Fruit fly (Drosophila melanogaster): ENCODE results near the gene Remo.

Gene Remo

DNA sequence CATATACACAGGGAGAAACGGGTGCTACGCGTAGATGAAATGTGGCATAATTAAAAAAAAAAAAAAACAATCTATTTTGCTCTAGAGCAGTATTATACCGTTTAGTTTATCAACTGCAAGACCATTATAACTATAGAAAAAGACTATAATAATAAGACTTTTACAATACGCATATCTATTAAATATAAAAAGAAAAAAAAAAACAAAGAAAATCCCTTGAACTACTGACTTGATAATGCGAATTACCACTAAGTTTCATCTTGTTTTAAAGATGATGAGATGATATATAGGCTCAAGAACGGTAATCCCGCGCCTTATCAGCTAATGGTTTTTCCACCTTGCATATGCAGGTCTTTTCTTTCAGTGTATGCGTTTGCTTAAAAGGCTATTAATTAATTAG is 19.3 kb downstream of the Remo start (continued):
- TF ChIP-seq Drgx (GFP tag; IDR thresholded peaks at IDR 0.05) (no peak), grau (tag; optimal IDR thresholded peaks at IDR 0.05) (peak; percentile 38), CG17829 (tag; optimal IDR thresholded peaks at IDR 0.05) (no peak), Sox102F (GFP tag; optimal IDR thresholded peaks at IDR 0.05) (peak; percentile 42), Hsf (GFP tag; optimal IDR thresholded peaks at IDR 0.05) (no peak), CG7271 (tag; optimal IDR thresholded peaks at IDR 0.05) (no peak), NK7.1 (GFP tag; optimal IDR thresholded peaks at IDR 0.05) (no peak), CG7745 (tag; optimal IDR thresholded peaks at IDR 0.05) (no peak), Mes4 (GFP tag; optimal IDR thresholded peaks at IDR 0.05) (no peak), nau (GFP tag; optimal IDR thresholded peaks at IDR 0.05) (no peak), yki (optimal IDR thresholded peaks at IDR 0.05) (no peak), ro (GFP tag; IDR thresholded peaks at IDR 0.05) (no peak), GATAe (GFP tag; conservative IDR thresholded peaks at IDR 0.05) (no peak), CG1647 (GFP tag; optimal IDR thresholded peaks at IDR 0.05) (no peak), ken (GFP tag; IDR thresholded peaks at IDR 0.05) (no peak), ewg (GFP tag; optimal IDR thresholded peaks at IDR 0.05) (no peak), aop (GFP tag; IDR thresholded peaks at IDR 0.05) (no peak), corto (GFP tag; optimal IDR thresholded peaks at IDR 0.05) (no peak), CG17912 (GFP tag; optimal IDR thresholded peaks at IDR 0.05) (no peak), CG30020 (tag; optimal IDR thresholded peaks at IDR 0.05) (no peak), CG12769 (tag; optimal IDR thresholded peaks at IDR 0.05) (no peak), chm (GFP tag; IDR thresholded peaks at IDR 0.05) (no peak), grn (GFP tag; optimal IDR thresholded peaks at IDR 0.05) (no peak), Antp (GFP tag; optimal IDR thresholded peaks at IDR 0.05) (no peak), Kr (GFP tag; optimal IDR thresholded peaks at IDR 0.05) (no peak), Nf-YB (GFP tag; optimal IDR thresholded peaks at IDR 0.05) (no peak), CG8944 (GFP tag; optimal IDR thresholded peaks at IDR 0.05) (no peak), Dek (tag; optimal IDR thresholded peaks at IDR 0.05) (no peak), CG9727 (GFP tag; optimal IDR thresholded peaks at IDR 0.05) (peak; percentile 18), bbx (GFP tag; IDR thresholded peaks at IDR 0.05; ENCODE audit: partially characterized antibody) (no peak), Aef1 (GFP tag; IDR thresholded peaks at IDR 0.05) (no peak), al (GFP tag; IDR thresholded peaks at IDR 0.05) (no peak), CG14860 (GFP tag; IDR thresholded peaks at IDR 0.05; ENCODE audit: partially characterized antibody) (no peak), sob (GFP tag; IDR thresholded peaks at IDR 0.05) (no peak), Poxn (GFP tag; IDR thresholded peaks at IDR 0.05) (no peak), pnt (GFP tag; optimal IDR thresholded peaks at IDR 0.05) (no peak), CG15696 (tag; optimal IDR thresholded peaks at IDR 0.05) (no peak), TFAM (GFP tag; optimal IDR thresholded peaks at IDR 0.05) (no peak), dan (GFP tag; IDR thresholded peaks at IDR 0.05) (no peak), CG30403 (GFP tag; optimal IDR thresholded peaks at IDR 0.05) (peak; percentile 43), CG11456 (GFP tag; IDR thresholded peaks at IDR 0.05) (no peak), CG7839 (tag; optimal IDR thresholded peaks at IDR 0.05) (peak; percentile 58), Usf (GFP tag; optimal IDR thresholded peaks at IDR 0.05) (no peak), amos (GFP tag; IDR thresholded peaks at IDR 0.05; ENCODE audit: partially characterized antibody) (no peak), Hr3 (GFP tag; optimal IDR thresholded peaks at IDR 0.05) (peak; percentile 46), CG16779 (GFP tag; IDR thresholded peaks at IDR 0.05) (no peak), Opbp (GFP tag; IDR thresholded peaks at IDR 0.05; ENCODE audit: partially characterized antibody) (no peak), Atf6 (GFP tag; IDR thresholded peaks at IDR 0.05) (no peak), pita (GFP tag; optimal IDR thresholded peaks at IDR 0.05) (no peak), zen2 (GFP tag; IDR thresholded peaks at IDR 0.05; ENCODE audit: partially characterized antibody) (no peak), gce (GFP tag; IDR thresholded peaks at IDR 0.05) (no peak), Deaf1 (tag; optimal IDR thresholded peaks at IDR 0.05) (no peak), nerfin-1 (tag; optimal IDR thresholded peaks at IDR 0.05) (peak; percentile 0)
